Fruit fly (Drosophila melanogaster): ENCODE data around the gene CG6005.

Gene CG6005

DNA sequence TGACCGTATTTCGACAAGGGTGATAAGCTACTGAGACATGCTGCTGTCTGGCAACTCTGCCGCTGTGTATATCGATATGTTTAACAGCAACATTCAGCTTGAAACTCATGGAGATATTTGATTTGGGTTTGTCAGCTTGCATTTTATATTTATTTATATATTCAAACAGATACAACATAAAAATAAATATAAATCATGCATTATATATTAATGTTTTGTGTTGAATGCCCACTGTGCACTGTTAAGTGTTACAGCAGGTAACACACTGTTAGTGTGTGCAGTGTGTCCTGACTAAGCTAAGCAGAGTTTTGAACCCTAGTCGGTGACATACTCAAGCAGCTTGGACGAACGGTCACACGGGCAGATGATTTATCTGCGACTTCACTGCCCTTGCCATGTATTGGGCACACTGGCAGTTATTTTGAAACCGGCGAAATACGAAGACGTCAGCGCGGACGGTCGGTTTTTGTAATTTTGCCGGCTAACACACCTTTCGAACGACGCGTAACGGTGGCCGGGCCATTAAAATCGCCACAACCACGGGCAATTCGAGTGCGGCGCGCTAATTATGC is 40.1 kb downstream of the CG6005 start, which contains the start of the genes snRNP-U1-C and gukh:
TSS of gene snRNP-U1-C (minus strand) at position 37 of the 572 bp plus-strand sequence.
TSS of gene gukh (plus strand) at position 412 of the 572 bp plus-strand sequence.
- peak; percentile 83 for TF ChIP-seq CG17801 (GFP tag; optimal IDR thresholded peaks at IDR 0.05; ENCODE audit: partially characterized antibody)

DNA sequence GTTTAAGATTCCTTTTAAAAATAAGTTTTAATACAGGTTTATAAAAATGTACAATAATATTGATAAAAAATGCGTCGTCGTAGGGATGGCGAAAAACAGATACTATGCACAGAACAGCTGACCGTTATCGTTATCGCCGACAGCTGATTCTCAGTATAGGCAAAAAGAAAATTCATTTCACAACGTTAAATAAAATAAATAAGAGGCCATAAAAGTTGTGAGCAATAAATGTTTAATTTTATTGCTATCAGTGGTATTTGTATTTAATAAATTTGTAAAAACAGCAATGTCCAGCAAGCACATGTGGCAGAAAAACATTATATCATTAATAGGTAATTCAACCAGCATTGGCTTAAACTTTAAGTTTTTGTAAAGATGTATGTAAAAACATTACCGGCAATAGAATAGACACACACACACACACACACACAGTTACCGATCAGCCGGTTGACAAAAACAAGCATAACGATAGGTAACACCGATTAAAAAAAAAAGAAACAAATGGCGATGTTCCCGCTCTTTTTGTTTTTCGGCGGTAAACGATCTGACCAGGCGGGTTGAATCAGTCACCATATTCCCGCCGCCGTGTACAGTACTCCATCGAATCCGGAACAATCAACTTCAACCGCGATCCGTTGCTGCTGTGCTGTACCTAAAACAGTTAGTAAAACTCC is 42.8 kb downstream of the CG6005 start, which contains the start of the genes dnk and Smu1:
TSS of gene dnk (plus strand) at position 133 of the 674 bp plus-strand sequence.
TSS of gene Smu1 (minus strand) at position 462 of the 674 bp plus-strand sequence.
- TF ChIP-seq CG17801 (GFP tag; optimal IDR thresholded peaks at IDR 0.05; ENCODE audit: partially characterized antibody), result peak; percentile 59

DNA sequence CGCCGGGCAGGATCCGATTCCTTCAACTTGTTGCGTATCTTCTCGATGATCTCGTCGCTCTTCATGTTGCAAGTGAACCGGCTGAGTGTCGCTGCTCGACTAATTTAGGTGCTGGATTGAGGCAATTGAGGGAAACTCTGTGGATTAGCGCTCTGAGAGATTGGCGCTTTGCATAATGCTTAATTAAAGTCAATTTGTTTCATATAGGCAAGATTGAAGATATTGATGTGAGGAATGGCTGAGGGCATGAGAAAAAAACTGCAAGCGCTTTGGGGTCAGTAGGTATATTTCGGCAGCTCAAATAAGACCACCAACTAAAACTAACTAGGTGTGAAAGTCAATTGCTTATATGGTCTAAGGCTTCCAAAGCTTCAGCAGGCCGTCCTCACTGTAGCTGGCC is 45.1 kb downstream of the CG6005 start, which contains the start of gene euc:
TSS of gene euc (minus strand) at position 101 of the 400 bp plus-strand sequence.
- TF ChIP-seq CG17801 (GFP tag; optimal IDR thresholded peaks at IDR 0.05; ENCODE audit: partially characterized antibody), result no peak
